Fruit fly (Drosophila melanogaster) whole organism, embryonic: ENCODE data around the gene CG15543.
A peak's percentile ranks its signal among the peaks of the same experiment; 100 is the strongest.

Experiments used
- ATbp ChIP-seq: fragments of 200-800 bp; sonication (Bioruptor generic); optimal IDR thresholded peaks from 2 replicates; lab custom pipeline; 2017; ENCODE audit warnings: missing biosample characterization, mild to moderate bottlenecking, missing genetic modification characterization, missing genetic modification reagents
- Asciz ChIP-seq: fragments of 200-800 bp; sonication (Bioruptor generic); optimal IDR thresholded peaks from 2 replicates; lab custom pipeline; 2017; ENCODE audit warnings: missing biosample characterization, mild to moderate bottlenecking, missing genetic modification characterization, missing genetic modification reagents
- Bdp1 ChIP-seq: fragments of 200-800 bp; sonication (Bioruptor generic); optimal IDR thresholded peaks from 3 replicates; lab custom pipeline; 2016; ENCODE audit warnings: missing biosample characterization, missing genetic modification characterization
- CG11560 ChIP-seq: fragments of 200-800 bp; sonication (Bioruptor generic); IDR thresholded peaks from 3 replicates; pipeline ENCODE4 v1.3.6; 2022; ENCODE audit warnings: missing biosample characterization, missing genetic modification characterization
- CG11723 ChIP-seq: fragments of 200-800 bp; sonication (Bioruptor generic); optimal IDR thresholded peaks from 2 replicates; lab custom pipeline; 2017; ENCODE audit warnings: missing biosample characterization, mild to moderate bottlenecking, missing genetic modification characterization
- CG12942 ChIP-seq: fragments of 200-800 bp; sonication (Bioruptor generic); optimal IDR thresholded peaks from 3 replicates; lab custom pipeline; 2016; ENCODE audit warnings: missing biosample characterization, missing genetic modification characterization
- CG13287 ChIP-seq: fragments of 200-800 bp; sonication (Bioruptor generic); IDR thresholded peaks from 2 replicates; pipeline ENCODE4 v1.3.6; 2022; ENCODE audit warnings: missing biosample characterization, missing genetic modification characterization; ENCODE audit not compliant: partially characterized antibody
- CG15073 ChIP-seq: fragments of 200-800 bp; sonication (Bioruptor generic); optimal IDR thresholded peaks from 2 replicates; lab custom pipeline; 2016; ENCODE audit warnings: missing biosample characterization, missing genetic modification characterization
- CG15269 ChIP-seq: fragments of 200-800 bp; sonication (Bioruptor generic); optimal IDR thresholded peaks from 2 replicates; lab custom pipeline; 2018; ENCODE audit warnings: missing biosample characterization, mild to moderate bottlenecking, missing genetic modification characterization, moderate library complexity
- CG17568 ChIP-seq: fragments of 200-800 bp; sonication (Bioruptor generic); optimal IDR thresholded peaks from 2 replicates; lab custom pipeline; 2018; ENCODE audit warnings: missing biosample characterization, mild to moderate bottlenecking, missing genetic modification characterization, moderate library complexity
- CG17802 ChIP-seq: fragments of 200-800 bp; sonication (Bioruptor generic); optimal IDR thresholded peaks from 2 replicates; lab custom pipeline; 2018; ENCODE audit warnings: missing biosample characterization, mild to moderate bottlenecking, missing genetic modification characterization, moderate library complexity
- CG18619 ChIP-seq: fragments of 200-800 bp; sonication (Bioruptor generic); optimal IDR thresholded peaks from 3 replicates; lab custom pipeline; 2017; ENCODE audit warnings: missing biosample characterization, mild to moderate bottlenecking, missing genetic modification characterization
- CG31224 ChIP-seq: fragments of 200-800 bp; sonication (Bioruptor generic); IDR thresholded peaks from 2 replicates; pipeline ENCODE4 v1.3.6; 2022; ENCODE audit warnings: missing biosample characterization, missing genetic modification characterization
- CG31365 ChIP-seq: fragments of 200-800 bp; sonication (Bioruptor generic); optimal IDR thresholded peaks from 2 replicates; lab custom pipeline; 2018; ENCODE audit warnings: missing biosample characterization, mild to moderate bottlenecking, missing genetic modification characterization
- CG32532 ChIP-seq: fragments of 200-800 bp; sonication (Bioruptor generic); IDR thresholded peaks from 2 replicates; pipeline ENCODE4 v1.3.6; 2022; ENCODE audit warnings: missing biosample characterization, missing genetic modification characterization
- CG3995 ChIP-seq: fragments of 200-800 bp; sonication (Bioruptor generic); optimal IDR thresholded peaks from 3 replicates; lab custom pipeline; 2016; ENCODE audit warnings: missing biosample characterization, missing genetic modification characterization
- CkIIα-i1 ChIP-seq: fragments of 200-800 bp; sonication (Bioruptor generic); IDR thresholded peaks from 2 replicates; pipeline ENCODE4 v1.3.6; 2022; ENCODE audit warnings: missing biosample characterization, missing genetic modification characterization
- CrebB ChIP-seq: fragments of 200-800 bp; sonication (Bioruptor generic); optimal IDR thresholded peaks from 3 replicates; lab custom pipeline; 2018; ENCODE audit warnings: missing biosample characterization, mild to moderate bottlenecking, missing genetic modification characterization
- Dad ChIP-seq: fragments of 200-800 bp; sonication (Bioruptor generic); optimal IDR thresholded peaks from 3 replicates; lab custom pipeline; 2016; ENCODE audit warnings: missing biosample characterization, missing genetic modification characterization
- Ets97D ChIP-seq: fragments of 200-800 bp; sonication (Bioruptor generic); optimal IDR thresholded peaks from 3 replicates; lab custom pipeline; 2016; ENCODE audit warnings: missing biosample characterization, missing genetic modification characterization
- Lhr ChIP-seq: fragments of 200-800 bp; sonication (Bioruptor generic); optimal IDR thresholded peaks from 3 replicates; lab custom pipeline; 2017; ENCODE audit warnings: mild to moderate bottlenecking, missing biosample characterization, missing genetic modification reagents, missing genetic modification characterization
- PHDP ChIP-seq: fragments of 200-800 bp; sonication (Bioruptor generic); optimal IDR thresholded peaks from 3 replicates; lab custom pipeline; 2018; ENCODE audit warnings: missing biosample characterization, mild to moderate bottlenecking, missing genetic modification characterization, moderate library complexity
- aop ChIP-seq: fragments of 200-800 bp; sonication (Bioruptor generic); IDR thresholded peaks from 2 replicates; pipeline ENCODE4 v1.3.6; 2022; ENCODE audit warnings: missing biosample characterization, missing genetic modification characterization
- chif ChIP-seq, 2 experiments: fragments of 200-800 bp; sonication (Bioruptor generic); optimal IDR thresholded peaks; 3 replicates each; lab custom pipeline; 2016; ENCODE audit warnings: missing biosample characterization in 2 of 2, missing genetic modification characterization in 2 of 2
- croc ChIP-seq: fragments of 200-800 bp; sonication (Bioruptor generic); conservative IDR thresholded peaks from 3 replicates; pipeline ENCODE4 v1.3.6; 2022; ENCODE audit warnings: missing biosample characterization, missing genetic modification characterization
- dm ChIP-seq: fragments of 200-800 bp; sonication (Bioruptor generic); optimal IDR thresholded peaks from 3 replicates; lab custom pipeline; 2016; ENCODE audit warnings: missing biosample characterization, missing genetic modification characterization
- gro ChIP-seq: fragments of 200-800 bp; sonication (Bioruptor generic); optimal IDR thresholded peaks from 2 replicates; lab custom pipeline; 2016; ENCODE audit warnings: missing biosample characterization, missing genetic modification characterization
- gt ChIP-seq: fragments of 200-800 bp; sonication (Bioruptor generic); IDR thresholded peaks from 2 replicates; pipeline ENCODE4 v1.3.6; 2022; ENCODE audit warnings: missing biosample characterization, missing genetic modification characterization
- hth ChIP-seq: fragments of >200 bp; optimal IDR thresholded peaks from 2 replicates; lab custom pipeline; 2017; ENCODE audit warnings: inconsistent platforms
- kah ChIP-seq: fragments of 200-800 bp; sonication (Bioruptor generic); optimal IDR thresholded peaks from 2 replicates; lab custom pipeline; 2018; ENCODE audit warnings: missing biosample characterization, mild to moderate bottlenecking, missing genetic modification characterization
- lbe ChIP-seq: fragments of 200-800 bp; sonication (Bioruptor generic); optimal IDR thresholded peaks from 2 replicates; lab custom pipeline; 2016; ENCODE audit warnings: missing biosample characterization, mild to moderate bottlenecking, missing genetic modification characterization
- nerfin-1 ChIP-seq: fragments of 200-800 bp; sonication (Bioruptor generic); optimal IDR thresholded peaks from 3 replicates; lab custom pipeline; 2019; ENCODE audit warnings: missing biosample characterization, mild to moderate bottlenecking, missing genetic modification characterization, moderate library complexity
- nom ChIP-seq: fragments of 200-800 bp; sonication (Bioruptor generic); optimal IDR thresholded peaks from 2 replicates; lab custom pipeline; 2017; ENCODE audit warnings: missing biosample characterization, missing genetic modification characterization, mild to moderate bottlenecking, moderate library complexity, missing genetic modification reagents
- ranshi ChIP-seq: fragments of 200-800 bp; sonication (Bioruptor generic); IDR thresholded peaks from 2 replicates; pipeline ENCODE4 v1.3.6; 2022; ENCODE audit warnings: missing biosample characterization, missing genetic modification characterization
- repo ChIP-seq: fragments of 200-800 bp; sonication (Bioruptor generic); optimal IDR thresholded peaks from 2 replicates; lab custom pipeline; 2016; ENCODE audit warnings: missing biosample characterization, missing genetic modification characterization
- sc ChIP-seq, 3 experiments: fragments of >200 bp in 2 of 3; fragments of 200-800 bp in 1 of 3; sonication (Bioruptor generic) in 1 of 3; optimal IDR thresholded peaks; 2 replicates in 2 of 3; 3 replicates in 1 of 3; lab custom pipeline; 2017; ENCODE audit warnings: mild to moderate bottlenecking in 1 of 3, missing biosample characterization in 1 of 3, missing genetic modification characterization in 1 of 3, missing genetic modification reagents in 1 of 3
- sima ChIP-seq: fragments of 200-800 bp; sonication (Bioruptor generic); optimal IDR thresholded peaks from 2 replicates; lab custom pipeline; 2016; ENCODE audit warnings: missing biosample characterization, missing genetic modification characterization
- twi ChIP-seq: fragments of 200-800 bp; optimal IDR thresholded peaks from 2 replicates; lab custom pipeline; 2019; ENCODE audit warnings: missing biosample characterization, mild to moderate bottlenecking, missing genetic modification characterization, moderate library complexity
- wor ChIP-seq: fragments of 200-800 bp; sonication (Bioruptor generic); IDR thresholded peaks from 2 replicates; pipeline ENCODE4 v1.3.6; 2022; ENCODE audit warnings: missing biosample characterization, missing genetic modification characterization

The CG15543 gene

dm6 chr3R:30781661-30782120 is 39.0 kb downstream of the CG15543 start (continued):
- TF ChIP-seq croc (GFP tag; lab: Robert Waterston, UW) (peak; percentile 94), lbe (peak; percentile 70), CrebB (peak; percentile 77), CkIIα-i1 (GFP tag; lab: Robert Waterston, UW) (peak; percentile 70), sc (optimal IDR thresholded peaks at IDR 0.05; lab: Kevin White, UChicago) (no peak), sc (GFP tag; optimal IDR thresholded peaks at IDR 0.05; lab: Kevin White, UChicago) (peak; percentile 86), CG32532 (GFP tag; lab: Robert Waterston, UW) (peak; percentile 95), CG12942 (GFP tag; lab: Kevin White, UChicago) (peak; percentile 86), CG17568 (GFP tag; lab: Kevin White, UChicago) (peak; percentile 77), hth (lab: Kevin White, UChicago) (no peak), Dad (GFP tag; lab: Kevin White, UChicago) (peak; percentile 93), chif (GFP tag; optimal IDR thresholded peaks at IDR 0.05; lab: Kevin White, UChicago) (peak; percentile 95 to 97), repo (peak; percentile 93), Lhr (GFP tag; lab: Kevin White, UChicago) (peak; percentile 66), Ets97D (GFP tag; lab: Kevin White, UChicago) (peak; percentile 72), CG11560 (tag; lab: Robert Waterston, UW) (peak; percentile 82; the same call in 2 of the 3 replicates), wor (GFP tag; lab: Robert Waterston, UW) (peak; percentile 88), ATbp (peak; percentile 87), PHDP (peak; percentile 93), sima (GFP tag; lab: Kevin White, UChicago) (peak; percentile 68), aop (GFP tag; lab: Robert Waterston, UW) (no peak), gt (peak; percentile 91), nom (GFP tag; lab: Kevin White, UChicago) (peak; percentile 83), CG31224 (GFP tag; lab: Robert Waterston, UW) (peak; percentile 86), gro (GFP tag; lab: Kevin White, UChicago) (peak; percentile 87), Asciz (GFP tag; lab: Kevin White, UChicago) (peak; percentile 66), ranshi (GFP tag; lab: Robert Waterston, UW) (peak; percentile 96), CG31365 (tag; lab: Kevin White, UChicago) (peak; percentile 68), Bdp1 (GFP tag; lab: Kevin White, UChicago) (peak; percentile 83), CG15269 (tag; lab: Kevin White, UChicago) (peak; percentile 91), CG18619 (GFP tag; lab: Kevin White, UChicago) (peak; percentile 84), CG3995 (peak; percentile 62), CG11723 (GFP tag; lab: Kevin White, UChicago) (peak; percentile 66), CG13287 (GFP tag; lab: Robert Waterston, UW) (peak; percentile 10; the same call in 1 of the 2 replicates), nerfin-1 (tag; lab: Kevin White, UChicago) (peak; percentile 85), CG17802 (tag; lab: Kevin White, UChicago) (peak; percentile 74), CG15073 (GFP tag; lab: Kevin White, UChicago) (peak; percentile 70)

- TF ChIP-seq dm (no peak), twi (peak; percentile 91), kah (GFP tag; lab: Kevin White, UChicago) (no peak)
Measured at dm6 chr3R:30782553-30782952, 39.9 kb downstream of the CG15543 start.
